Fruit fly (Drosophila melanogaster) whole organism: ENCODE results near the gene CG42727.

Source experiments
- CG8478 ChIP-seq: fragments of >200 bp; optimal IDR thresholded peaks from 2 replicates; lab custom pipeline; 2018; ENCODE audit warnings: inconsistent platforms
- Dll ChIP-seq: fragments of >200 bp; optimal IDR thresholded peaks from 2 replicates; lab custom pipeline; 2017
- EcR ChIP-seq, 2 experiments: fragments of >200 bp; optimal IDR thresholded peaks; 2 replicates each; lab custom pipeline; 2017; ENCODE audit warnings: missing biosample characterization in 2 of 2, missing genetic modification characterization in 2 of 2, missing genetic modification reagents in 2 of 2
- psq ChIP-seq: fragments of >200 bp; optimal IDR thresholded peaks from 2 replicates; lab custom pipeline; 2017
- usp ChIP-seq: fragments of >200 bp; optimal IDR thresholded peaks from 2 replicates; lab custom pipeline; 2017; ENCODE audit warnings: missing biosample characterization, missing genetic modification characterization, mixed read lengths

DNA sequence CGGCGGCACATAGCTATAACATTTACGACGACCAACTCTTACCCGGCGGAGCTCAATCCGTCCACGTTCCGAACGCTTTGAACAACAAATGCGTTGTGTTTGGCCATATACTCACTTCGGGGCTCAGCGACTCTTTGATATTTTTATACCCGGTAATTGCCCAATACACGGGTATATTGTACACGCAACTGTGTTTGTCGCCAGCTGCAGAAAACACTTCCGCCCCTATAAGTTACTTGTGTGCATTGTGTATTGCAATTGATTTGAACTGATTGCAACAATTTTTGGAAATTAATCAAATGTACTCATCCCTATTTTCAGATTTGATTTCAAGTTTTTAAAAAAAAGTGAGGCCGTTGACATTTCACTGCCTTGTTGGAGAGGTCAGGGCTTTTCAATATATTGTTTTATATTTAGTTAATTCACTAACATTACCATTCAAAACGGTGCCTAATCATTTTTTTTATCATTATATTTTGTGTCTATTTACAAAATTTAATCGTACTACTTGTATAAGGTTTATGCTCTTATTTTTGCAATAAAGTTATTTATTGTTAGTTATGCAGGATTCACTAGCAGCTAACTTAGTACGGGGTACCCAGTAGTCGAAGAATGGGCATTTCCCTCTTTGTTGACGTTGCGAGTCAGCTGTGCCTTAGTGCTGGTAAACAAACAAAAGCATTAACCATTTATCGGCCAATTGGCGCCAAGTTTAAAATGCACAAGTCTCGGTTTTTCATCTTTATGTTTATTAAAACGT is 4.7 kb upstream of the CG42727 start, which contains the start of gene Nagk:
- no peak for TF ChIP-seq CG8478 (lab: Kevin White, UChicago)
- TF ChIP-seq psq (lab: Kevin White, UChicago): no peak
- TF ChIP-seq usp: no peak
- no peak for TF ChIP-seq Dll (lab: Kevin White, UChicago)
- TF ChIP-seq EcR (GFP tag; optimal IDR thresholded peaks at IDR 0.05; lab: Kevin White, UChicago): no peak
